Fruit fly (Drosophila melanogaster) whole organism, embryonic: ENCODE results near the gene ovm.
A peak's percentile ranks its signal among the peaks of the same experiment; 100 is the strongest.

Experiments
- ATbp ChIP-seq: fragments of 200-800 bp; sonication (Bioruptor generic); optimal IDR thresholded peaks from 2 replicates; lab custom pipeline; 2017; ENCODE audit warnings: missing biosample characterization, mild to moderate bottlenecking, missing genetic modification characterization, missing genetic modification reagents
- Antp ChIP-seq: fragments of 200-800 bp; sonication (Bioruptor generic); optimal IDR thresholded peaks from 3 replicates; lab custom pipeline; 2016; ENCODE audit warnings: missing biosample characterization, missing genetic modification characterization
- CG10209 ChIP-seq: fragments of 200-800 bp; sonication (Bioruptor generic); optimal IDR thresholded peaks from 3 replicates; lab custom pipeline; 2017; ENCODE audit warnings: missing biosample characterization, mild to moderate bottlenecking, missing genetic modification characterization, missing genetic modification reagents
- CG10431 ChIP-seq: fragments of 200-800 bp; sonication (Bioruptor generic); optimal IDR thresholded peaks from 3 replicates; lab custom pipeline; 2018; ENCODE audit warnings: missing biosample characterization, mild to moderate bottlenecking, missing genetic modification characterization
- CG11456 ChIP-seq: fragments of 200-800 bp; sonication (Bioruptor generic); IDR thresholded peaks from 3 replicates; pipeline ENCODE4 v1.3.6; 2022; ENCODE audit warnings: missing biosample characterization, missing genetic modification characterization
- CG14014 ChIP-seq: fragments of 200-800 bp; sonication (Bioruptor generic); IDR thresholded peaks from 2 replicates; pipeline ENCODE4 v1.3.6; 2022; ENCODE audit warnings: missing biosample characterization, missing genetic modification characterization
- CG15269 ChIP-seq: fragments of 200-800 bp; sonication (Bioruptor generic); optimal IDR thresholded peaks from 2 replicates; lab custom pipeline; 2018; ENCODE audit warnings: missing biosample characterization, mild to moderate bottlenecking, missing genetic modification characterization, moderate library complexity
- CG1603 ChIP-seq: fragments of 200-800 bp; sonication (Bioruptor generic); optimal IDR thresholded peaks from 2 replicates; lab custom pipeline; 2019; ENCODE audit warnings: missing biosample characterization, mild to moderate bottlenecking, missing genetic modification characterization, moderate library complexity
- CG17359 ChIP-seq: fragments of 200-800 bp; sonication (Bioruptor generic); optimal IDR thresholded peaks from 3 replicates; lab custom pipeline; 2018; ENCODE audit warnings: missing biosample characterization, mild to moderate bottlenecking, missing genetic modification characterization, moderate library complexity
- CG17361 ChIP-seq: fragments of 200-800 bp; sonication (Bioruptor generic); IDR thresholded peaks from 3 replicates; pipeline ENCODE4 v1.3.6; 2022; ENCODE audit warnings: missing biosample characterization, missing genetic modification characterization
- CG17568 ChIP-seq: fragments of 200-800 bp; sonication (Bioruptor generic); optimal IDR thresholded peaks from 2 replicates; lab custom pipeline; 2018; ENCODE audit warnings: missing biosample characterization, mild to moderate bottlenecking, missing genetic modification characterization, moderate library complexity
- CG18476 ChIP-seq: fragments of 200-800 bp; sonication (Bioruptor generic); optimal IDR thresholded peaks from 2 replicates; lab custom pipeline; 2016; ENCODE audit warnings: missing biosample characterization, mild to moderate bottlenecking, missing genetic modification characterization
- CG18599 ChIP-seq: fragments of 200-800 bp; sonication (Bioruptor generic); optimal IDR thresholded peaks from 3 replicates; lab custom pipeline; 2017; ENCODE audit warnings: missing biosample characterization, missing genetic modification characterization, mild to moderate bottlenecking, moderate library complexity, missing genetic modification reagents
- CG2678 ChIP-seq: fragments of 200-800 bp; sonication (Bioruptor generic); optimal IDR thresholded peaks from 3 replicates; lab custom pipeline; 2019; ENCODE audit warnings: missing biosample characterization, mild to moderate bottlenecking, missing genetic modification characterization, moderate library complexity
- CG3163 ChIP-seq: fragments of 200-800 bp; sonication (Bioruptor generic); optimal IDR thresholded peaks from 3 replicates; lab custom pipeline; 2016; ENCODE audit warnings: missing biosample characterization, missing genetic modification characterization
- CG32532 ChIP-seq: fragments of 200-800 bp; sonication (Bioruptor generic); IDR thresholded peaks from 2 replicates; pipeline ENCODE4 v1.3.6; 2022; ENCODE audit warnings: missing biosample characterization, missing genetic modification characterization
- CG34376 ChIP-seq: fragments of 200-800 bp; sonication (Bioruptor generic); optimal IDR thresholded peaks from 2 replicates; lab custom pipeline; 2018; ENCODE audit warnings: missing biosample characterization, mild to moderate bottlenecking, missing genetic modification characterization
- CG34422 ChIP-seq: fragments of 200-800 bp; sonication (Bioruptor generic); IDR thresholded peaks from 3 replicates; pipeline ENCODE4 v1.3.6; 2022; ENCODE audit warnings: missing biosample characterization, missing genetic modification characterization
- CG5245 ChIP-seq: fragments of 200-800 bp; sonication (Bioruptor generic); optimal IDR thresholded peaks from 3 replicates; lab custom pipeline; 2016; ENCODE audit warnings: missing biosample characterization, missing genetic modification characterization
- CG6254 ChIP-seq: fragments of 200-800 bp; sonication (Bioruptor generic); optimal IDR thresholded peaks from 3 replicates; lab custom pipeline; 2017; ENCODE audit warnings: mild to moderate bottlenecking, missing biosample characterization, missing genetic modification reagents, missing genetic modification characterization
- CG6791 ChIP-seq: fragments of 200-800 bp; sonication (Bioruptor generic); IDR thresholded peaks from 3 replicates; pipeline ENCODE4 v1.3.6; 2022; ENCODE audit warnings: missing biosample characterization, missing genetic modification characterization; ENCODE audit not compliant: partially characterized antibody
- CG7839 ChIP-seq: fragments of 200-800 bp; sonication (Bioruptor generic); optimal IDR thresholded peaks from 3 replicates; lab custom pipeline; 2018; ENCODE audit warnings: missing biosample characterization, mild to moderate bottlenecking, missing genetic modification characterization, moderate library complexity
- CG8388 ChIP-seq: fragments of 200-800 bp; sonication (Bioruptor generic); optimal IDR thresholded peaks from 2 replicates; lab custom pipeline; 2019; ENCODE audit warnings: missing biosample characterization, mild to moderate bottlenecking, missing genetic modification characterization, moderate library complexity
- D19A ChIP-seq: fragments of 200-800 bp; optimal IDR thresholded peaks from 3 replicates; lab custom pipeline; 2019; ENCODE audit warnings: missing biosample characterization, mild to moderate bottlenecking, missing genetic modification characterization, moderate library complexity
- Deaf1 ChIP-seq: fragments of 200-800 bp; optimal IDR thresholded peaks from 3 replicates; lab custom pipeline; 2019; ENCODE audit warnings: missing biosample characterization, mild to moderate bottlenecking, missing genetic modification characterization, moderate library complexity
- Drgx ChIP-seq: fragments of 200-800 bp; sonication (Bioruptor generic); IDR thresholded peaks from 2 replicates; pipeline ENCODE4 v1.3.6; 2022; ENCODE audit warnings: missing biosample characterization, missing genetic modification characterization
- Eip74EF ChIP-seq, 2 experiments: fragments of 200-800 bp in 1 of 2; fragments of >200 bp in 1 of 2; sonication (Bioruptor generic) in 1 of 2; optimal IDR thresholded peaks; 2 replicates each; lab custom pipeline; 2017 to 2019; ENCODE audit warnings: missing biosample characterization in 2 of 2, missing genetic modification characterization in 2 of 2, mild to moderate bottlenecking in 1 of 2, moderate library complexity in 1 of 2
- HmgD ChIP-seq: fragments of 200-800 bp; sonication (Bioruptor generic); optimal IDR thresholded peaks from 3 replicates; lab custom pipeline; 2016; ENCODE audit warnings: missing biosample characterization, missing genetic modification characterization
- Hr78 ChIP-seq, 2 experiments: fragments of 200-800 bp in 1 of 2; fragments of >200 bp in 1 of 2; sonication (Bioruptor generic) in 1 of 2; optimal IDR thresholded peaks; 2 replicates each; lab custom pipeline; 2017 to 2019; ENCODE audit warnings: missing biosample characterization in 2 of 2, missing genetic modification characterization in 2 of 2, mild to moderate bottlenecking in 1 of 2, moderate library complexity in 1 of 2
- Med ChIP-seq: fragments of 200-800 bp; sonication (Bioruptor generic); peaks from one replicate; lab custom pipeline; 2016; ENCODE audit warnings: missing biosample characterization, missing genetic modification characterization, mild to moderate bottlenecking, inconsistent platforms, moderate library complexity
- Pdp1 ChIP-seq, 2 experiments: fragments of 200-800 bp; sonication (Bioruptor generic); optimal IDR thresholded peaks; 3 replicates each; lab custom pipeline; 2016; ENCODE audit warnings: missing biosample characterization in 2 of 2, missing genetic modification characterization in 2 of 2, mild to moderate bottlenecking in 1 of 2, moderate library complexity in 1 of 2
- Rfx ChIP-seq: fragments of 200-800 bp; sonication (Bioruptor generic); IDR thresholded peaks from 2 replicates; pipeline ENCODE4 v1.3.6; 2022; ENCODE audit warnings: missing biosample characterization, missing genetic modification characterization
- al ChIP-seq: fragments of 200-800 bp; sonication (Bioruptor generic); IDR thresholded peaks from 2 replicates; pipeline ENCODE4 v1.3.6; 2022; ENCODE audit warnings: missing biosample characterization, missing genetic modification characterization
- chinmo ChIP-seq: fragments of 200-800 bp; sonication (Bioruptor generic); IDR thresholded peaks from 4 replicates; pipeline ENCODE4 v1.3.6; 2022; ENCODE audit warnings: missing biosample characterization, missing genetic modification characterization; ENCODE audit not compliant: partially characterized antibody
- dan ChIP-seq: fragments of 200-800 bp; sonication (Bioruptor generic); IDR thresholded peaks from 2 replicates; pipeline ENCODE4 v1.3.6; 2022; ENCODE audit warnings: missing biosample characterization, missing genetic modification characterization
- eve ChIP-seq, 2 experiments: fragments of >200 bp; optimal IDR thresholded peaks; 2 replicates each; lab custom pipeline; 2017; ENCODE audit warnings: missing biosample characterization in 2 of 2, missing genetic modification characterization in 2 of 2
- exex ChIP-seq: fragments of 200-800 bp; sonication (Bioruptor generic); optimal IDR thresholded peaks from 4 replicates; lab custom pipeline; 2018; ENCODE audit warnings: missing biosample characterization, mild to moderate bottlenecking, missing genetic modification characterization, moderate library complexity
- gem ChIP-seq: fragments of 200-800 bp; sonication (Bioruptor generic); optimal IDR thresholded peaks from 2 replicates; lab custom pipeline; 2019; ENCODE audit warnings: missing biosample characterization, mild to moderate bottlenecking, missing genetic modification characterization, moderate library complexity
- grau ChIP-seq: fragments of 200-800 bp; optimal IDR thresholded peaks from 3 replicates; lab custom pipeline; 2019; ENCODE audit warnings: missing biosample characterization, mild to moderate bottlenecking, missing genetic modification characterization, moderate library complexity
- kay ChIP-seq: fragments of 200-800 bp; sonication (Bioruptor generic); optimal IDR thresholded peaks from 2 replicates; lab custom pipeline; 2016; ENCODE audit warnings: missing biosample characterization, missing genetic modification characterization
- lab ChIP-seq: fragments of 200-800 bp; sonication (Bioruptor generic); optimal IDR thresholded peaks from 3 replicates; lab custom pipeline; 2017; ENCODE audit warnings: missing biosample characterization, missing genetic modification characterization, mild to moderate bottlenecking, moderate library complexity, missing genetic modification reagents
- row ChIP-seq: fragments of 200-800 bp; sonication (Bioruptor generic); IDR thresholded peaks from 3 replicates; pipeline ENCODE4 v1.3.6; 2022; ENCODE audit warnings: missing biosample characterization, missing genetic modification characterization
- sens ChIP-seq: fragments of 200-800 bp; sonication (Bioruptor generic); peaks from one replicate; lab custom pipeline; 2016; ENCODE audit warnings: missing biosample characterization, missing genetic modification characterization
- slbo ChIP-seq: fragments of 200-800 bp; sonication (Bioruptor generic); IDR thresholded peaks from 2 replicates; pipeline ENCODE4 v1.3.6; 2022; ENCODE audit warnings: missing biosample characterization, missing genetic modification characterization
- vvl ChIP-seq: fragments of 200-800 bp; sonication (Bioruptor generic); IDR thresholded peaks from 2 replicates; pipeline ENCODE4 v1.3.6; 2022; ENCODE audit warnings: missing biosample characterization, missing genetic modification characterization
- zf30C ChIP-seq: fragments of 200-800 bp; sonication (Bioruptor generic); optimal IDR thresholded peaks from 3 replicates; lab custom pipeline; 2018; ENCODE audit warnings: missing biosample characterization, mild to moderate bottlenecking, missing genetic modification characterization

Gene ovm

dm6 chr2L:120492-121455 is 20.0 kb downstream of the ovm start:
- TF ChIP-seq dan (no peak), grau (tag; lab: Kevin White, UChicago) (peak; percentile 11), sens (GFP tag; lab: Kevin White, UChicago) (peak; percentile 88), CG3163 (GFP tag; lab: Kevin White, UChicago) (no peak), CG32532 (peak; percentile 7; the same call in 1 of the 2 replicates), gem (peak; percentile 26), eve (GFP tag; optimal IDR thresholded peaks at IDR 0.05; lab: Kevin White, UChicago) (peak in 1 of 2 experiments; percentile 66), chinmo (GFP tag; lab: Robert Waterston, UW) (0 out of 4 replicates have a peak, but pooled peaks have one; percentile 51), vvl (peak; percentile 41; the same call in 1 of the 2 replicates), CG34422 (GFP tag; lab: Robert Waterston, UW) (0 out of 3 replicates have a peak, but pooled peaks have one; percentile 9), CG17359 (peak; percentile 14), CG17361 (GFP tag; lab: Robert Waterston, UW) (peak; percentile 31; the same call in 1 of the 3 replicates), al (GFP tag; lab: Robert Waterston, UW) (no peak), CG7839 (tag; lab: Kevin White, UChicago) (peak; percentile 19), HmgD (no peak), D19A (peak; percentile 90), CG11456 (0 out of 3 replicates have a peak, but pooled peaks have one; percentile 11), CG8388 (no peak), row (GFP tag; lab: Robert Waterston, UW) (peak; percentile 75), CG6254 (peak; percentile 3), Antp (GFP tag; lab: Kevin White, UChicago) (peak; percentile 17), CG5245 (GFP tag; lab: Kevin White, UChicago) (no peak), CG18599 (GFP tag; lab: Kevin White, UChicago) (peak; percentile 29), zf30C (no peak), ATbp (GFP tag; lab: Kevin White, UChicago) (no peak), CG18476 (GFP tag; lab: Kevin White, UChicago) (no peak), Rfx (GFP tag; lab: Robert Waterston, UW) (peak; percentile 46), kay (peak; percentile 44), slbo (GFP tag; lab: Robert Waterston, UW) (peak; percentile 18; the same call in 1 of the 2 replicates), Pdp1 (GFP tag; optimal IDR thresholded peaks at IDR 0.05; lab: Kevin White, UChicago) (peak in 1 of 2 experiments; percentile 7), exex (tag; lab: Kevin White, UChicago) (peak; percentile 23), lab (GFP tag; lab: Kevin White, UChicago) (peak; percentile 7), Eip74EF (GFP tag; optimal IDR thresholded peaks at IDR 0.05; lab: Kevin White, UChicago) (peak in 1 of 2 experiments; percentile 51), Drgx (peak; percentile 41; the same call in 1 of the 2 replicates), CG6791 (GFP tag; lab: Robert Waterston, UW) (0 out of 3 replicates have a peak, but pooled peaks have one; percentile 21), CG10209 (GFP tag; lab: Kevin White, UChicago) (peak; percentile 12), CG17568 (GFP tag; lab: Kevin White, UChicago) (peak; percentile 2), CG2678 (tag; lab: Kevin White, UChicago) (peak; percentile 11), CG10431 (GFP tag; lab: Kevin White, UChicago) (no peak), CG34376 (GFP tag; lab: Kevin White, UChicago) (peak; percentile 81), CG1603 (peak; percentile 3), Med (peak; percentile 85), CG14014 (GFP tag; lab: Robert Waterston, UW) (no peak), Hr78 (GFP tag; optimal IDR thresholded peaks at IDR 0.05; lab: Kevin White, UChicago) (peak in 1 of 2 experiments; percentile 52), CG15269 (tag; lab: Kevin White, UChicago) (peak; percentile 7), Deaf1 (tag; lab: Kevin White, UChicago) (peak; percentile 58)
